Worm (Caenorhabditis elegans) whole organism, late embryonic: ENCODE data around the gene rpl-9.

ENCODE experiments used
- C08G9.2 ChIP-seq: sonication (generic microtip); optimal IDR thresholded peaks from 2 replicates; lab custom pipeline; 2016; ENCODE audit warnings: mild to moderate bottlenecking, missing genetic modification characterization, moderate library complexity, missing compliant biosample characterization
- F13H6.1 ChIP-seq: sonication (generic microtip); optimal IDR thresholded peaks from 2 replicates; lab custom pipeline; 2016; ENCODE audit warnings: missing genetic modification characterization, missing compliant biosample characterization
- K02D7.2 ChIP-seq: sonication (generic microtip); optimal IDR thresholded peaks from 2 replicates; lab custom pipeline; 2017; ENCODE audit warnings: mild to moderate bottlenecking, missing genetic modification characterization, missing compliant biosample characterization
- T23F11.4 ChIP-seq: fragments of 200-800 bp; sonication (Bioruptor generic); optimal IDR thresholded peaks from 2 replicates; lab custom pipeline; 2018; ENCODE audit warnings: mild to moderate bottlenecking, missing genetic modification characterization, missing compliant biosample characterization
- ahr-1 ChIP-seq: sonication (generic microtip); optimal IDR thresholded peaks from 2 replicates; lab custom pipeline; 2016; ENCODE audit warnings: missing genetic modification characterization, missing compliant biosample characterization
- ama-1 ChIP-seq: fragments of 150-350 bp; optimal IDR thresholded peaks from 2 replicates; lab custom pipeline; 2014
- ceh-19 ChIP-seq: fragments of 200-800 bp; sonication (Bioruptor generic); optimal IDR thresholded peaks from 2 replicates; lab custom pipeline; 2018; ENCODE audit warnings: mild to moderate bottlenecking, missing genetic modification characterization, missing compliant biosample characterization
- ceh-2 ChIP-seq: sonication (generic microtip); optimal IDR thresholded peaks from 2 replicates; lab custom pipeline; 2016; ENCODE audit warnings: missing genotype, missing genetic modification characterization, missing compliant biosample characterization
- ceh-22 ChIP-seq: sonication (generic microtip); optimal IDR thresholded peaks from 2 replicates; lab custom pipeline; 2017; ENCODE audit warnings: missing biosample characterization, missing genetic modification characterization
- ceh-24 ChIP-seq: sonication (generic microtip); optimal IDR thresholded peaks from 2 replicates; lab custom pipeline; 2016; ENCODE audit warnings: mild to moderate bottlenecking, missing genetic modification characterization, missing compliant biosample characterization
- ceh-45 ChIP-seq: fragments of 200-800 bp; sonication (Bioruptor generic); IDR thresholded peaks from 2 replicates; pipeline ENCODE4 v1.3.6; 2022; ENCODE audit warnings: missing genetic modification reagents, missing genetic modification characterization, missing compliant biosample characterization
- ceh-48 ChIP-seq: sonication (generic microtip); optimal IDR thresholded peaks from 2 replicates; lab custom pipeline; 2016; ENCODE audit warnings: missing genetic modification characterization, inconsistent platforms, missing compliant biosample characterization
- ceh-9 ChIP-seq: sonication (generic microtip); optimal IDR thresholded peaks from 2 replicates; lab custom pipeline; 2016; ENCODE audit warnings: mild to moderate bottlenecking, missing genetic modification characterization, inconsistent platforms, missing compliant biosample characterization
- elt-4 ChIP-seq: sonication (generic microtip); optimal IDR thresholded peaks from 2 replicates; lab custom pipeline; 2016; ENCODE audit warnings: missing genetic modification characterization, missing compliant biosample characterization
- fkh-6 ChIP-seq: sonication (generic microtip); optimal IDR thresholded peaks from 2 replicates; lab custom pipeline; 2016; ENCODE audit warnings: missing genetic modification characterization, missing compliant biosample characterization
- gmeb-2 ChIP-seq: sonication (generic microtip); optimal IDR thresholded peaks from 2 replicates; lab custom pipeline; 2016; ENCODE audit warnings: missing genetic modification characterization, inconsistent platforms, missing compliant biosample characterization
- hlh-13 ChIP-seq: fragments of 200-800 bp; sonication (Bioruptor generic); optimal IDR thresholded peaks from 2 replicates; lab custom pipeline; 2018; ENCODE audit warnings: mild to moderate bottlenecking, missing genetic modification characterization, missing compliant biosample characterization
- hlh-15 ChIP-seq: sonication (generic microtip); optimal IDR thresholded peaks from 2 replicates; lab custom pipeline; 2016; ENCODE audit warnings: missing genetic modification characterization, missing compliant biosample characterization
- hlh-30 ChIP-seq: sonication (generic microtip); optimal IDR thresholded peaks from 2 replicates; lab custom pipeline; 2017; ENCODE audit warnings: antibody characterized with exemption, missing genetic modification characterization, missing compliant biosample characterization; ENCODE audit not compliant: insufficient read depth
- hlh-6 ChIP-seq: sonication (generic microtip); optimal IDR thresholded peaks from 2 replicates; lab custom pipeline; 2016; ENCODE audit warnings: missing genotype, missing genetic modification characterization, missing compliant biosample characterization
- hlh-8 ChIP-seq: sonication (generic microtip); optimal IDR thresholded peaks from 2 replicates; lab custom pipeline; 2016; ENCODE audit warnings: missing genotype, missing genetic modification characterization, missing compliant biosample characterization
- lin-11 ChIP-seq: fragments of 200-800 bp; sonication (Bioruptor generic); optimal IDR thresholded peaks from 2 replicates; lab custom pipeline; 2018; ENCODE audit warnings: mild to moderate bottlenecking, missing genetic modification characterization, missing compliant biosample characterization
- madf-2 ChIP-seq: sonication (generic microtip); optimal IDR thresholded peaks from 2 replicates; lab custom pipeline; 2017; ENCODE audit warnings: missing genetic modification characterization, missing compliant biosample characterization
- odd-2 ChIP-seq: sonication (generic microtip); optimal IDR thresholded peaks from 2 replicates; lab custom pipeline; 2017; ENCODE audit warnings: antibody characterized with exemption, mild to moderate bottlenecking, missing genetic modification characterization, missing compliant biosample characterization
- pat-9 ChIP-seq: fragments of 200-800 bp; sonication (Bioruptor generic); optimal IDR thresholded peaks from 2 replicates; lab custom pipeline; 2018; ENCODE audit warnings: mild to moderate bottlenecking, missing genetic modification characterization, moderate library complexity, missing compliant biosample characterization
- pha-2 ChIP-seq: sonication (generic microtip); optimal IDR thresholded peaks from 2 replicates; lab custom pipeline; 2017; ENCODE audit warnings: mild to moderate bottlenecking, missing genetic modification characterization, missing compliant biosample characterization
- ref-2 ChIP-seq: sonication (generic microtip); optimal IDR thresholded peaks from 2 replicates; lab custom pipeline; 2016; ENCODE audit warnings: missing genetic modification characterization, missing compliant biosample characterization
- sdc-2 ChIP-seq: sonication (generic microtip); optimal IDR thresholded peaks from 2 replicates; lab custom pipeline; 2016; ENCODE audit warnings: missing genotype, missing genetic modification characterization, missing compliant biosample characterization
- sox-2 ChIP-seq: fragments of 200-800 bp; sonication (Bioruptor generic); IDR thresholded peaks from 2 replicates; pipeline ENCODE4 v1.3.6; 2022; ENCODE audit warnings: missing genetic modification reagents, missing genetic modification characterization, missing compliant biosample characterization
- syd-9 ChIP-seq: sonication (generic microtip); optimal IDR thresholded peaks from 2 replicates; lab custom pipeline; 2016; ENCODE audit warnings: mild to moderate bottlenecking, missing genetic modification characterization, moderate library complexity, missing compliant biosample characterization
- tbx-7 ChIP-seq: sonication (generic microtip); optimal IDR thresholded peaks from 2 replicates; lab custom pipeline; 2016; ENCODE audit warnings: missing genotype, missing genetic modification characterization, missing compliant biosample characterization
- unc-3 ChIP-seq, 2 experiments: fragments of 200-800 bp in 1 of 2; sonication (Bioruptor generic) in 1 of 2; sonication (generic microtip) in 1 of 2; conservative IDR thresholded peaks in 1 of 2; optimal IDR thresholded peaks in 1 of 2; 2 replicates each; pipeline versions ENCODE4 v1.3.6 to Lab custom; 2016 to 2022; ENCODE audit warnings: missing compliant biosample characterization in 2 of 2, missing genetic modification characterization in 2 of 2, missing genetic modification reagents in 1 of 2
- unc-42 ChIP-seq: sonication (generic microtip); optimal IDR thresholded peaks from 2 replicates; lab custom pipeline; 2016; ENCODE audit warnings: missing genotype, missing genetic modification characterization, missing compliant biosample characterization
- unc-55 ChIP-seq: sonication (generic microtip); optimal IDR thresholded peaks from 2 replicates; lab custom pipeline; 2017; ENCODE audit warnings: missing biosample characterization, missing genetic modification reagents, missing genetic modification characterization
- unc-86 ChIP-seq: sonication (generic microtip); optimal IDR thresholded peaks from 2 replicates; lab custom pipeline; 2016; ENCODE audit warnings: missing genetic modification characterization, missing compliant biosample characterization
- zip-5 ChIP-seq: sonication (generic microtip); optimal IDR thresholded peaks from 2 replicates; lab custom pipeline; 2016; ENCODE audit warnings: missing genetic modification characterization, missing compliant biosample characterization

The rpl-9 gene

ce11 chrIII:7570083-7570695 is 2.4 kb downstream of the rpl-9 start, which contains the start of gene R13A5.7 (continued):
- TF ChIP-seq ceh-22 (tag; lab: Kevin White, UChicago) (no peak), K02D7.2 (tag; lab: Kevin White, UChicago) (no peak), unc-55 (GFP tag; lab: Kevin White, UChicago) (peak; percentile 90), gmeb-2 (tag; lab: Kevin White, UChicago) (no peak), hlh-15 (tag; lab: Kevin White, UChicago) (no peak), ceh-45 (GFP tag; lab: Robert Waterston, UW) (no peak), pat-9 (tag; lab: Kevin White, UChicago) (no peak), madf-2 (tag; lab: Kevin White, UChicago) (no peak), hlh-30 (tag; lab: Kevin White, UChicago) (peak; percentile 89), C08G9.2 (tag; lab: Kevin White, UChicago) (no peak), ref-2 (tag; lab: Kevin White, UChicago) (peak; percentile 9), sdc-2 (tag; lab: Kevin White, UChicago) (peak; percentile 41), unc-42 (tag; lab: Kevin White, UChicago) (peak; percentile 59), ama-1 (lab: Kevin White, UChicago) (no peak), odd-2 (tag; lab: Kevin White, UChicago) (no peak), unc-86 (tag; lab: Kevin White, UChicago) (no peak), ceh-24 (tag; lab: Kevin White, UChicago) (no peak)

ce11 chrIII:7566098-7566497 is 6.5 kb downstream of the rpl-9 start, which contains the start of gene ttr-32:
Gene ttr-32 (plus strand): TSS chrIII:7566411.
- TF ChIP-seq sox-2 (GFP tag; lab: Robert Waterston, UW) (no peak), hlh-8 (tag; lab: Kevin White, UChicago) (no peak), zip-5 (tag; lab: Kevin White, UChicago) (no peak), unc-3 (GFP tag; conservative IDR thresholded peaks at IDR 0.05; lab: Robert Waterston, UW) (no peak), unc-3 (tag; optimal IDR thresholded peaks at IDR 0.05; lab: Kevin White, UChicago) (no peak), ceh-2 (tag; lab: Kevin White, UChicago) (no peak), hlh-6 (no peak), elt-4 (tag; lab: Kevin White, UChicago) (no peak), odd-2 (tag; lab: Kevin White, UChicago) (no peak), syd-9 (tag; lab: Kevin White, UChicago) (no peak), lin-11 (tag; lab: Kevin White, UChicago) (no peak), K02D7.2 (tag; lab: Kevin White, UChicago) (no peak), fkh-6 (tag; lab: Kevin White, UChicago) (no peak), T23F11.4 (GFP tag; lab: Kevin White, UChicago) (no peak), ceh-9 (tag; lab: Kevin White, UChicago) (no peak), tbx-7 (tag; lab: Kevin White, UChicago) (no peak), ceh-48 (tag; lab: Kevin White, UChicago) (no peak), ceh-19 (GFP tag; lab: Kevin White, UChicago) (no peak), pha-2 (tag; lab: Kevin White, UChicago) (no peak), ahr-1 (no peak), madf-2 (tag; lab: Kevin White, UChicago) (no peak)
- TF ChIP-seq, all 69 proteins: peak for 0

ce11 chrIII:7565247-7565646 is 7.4 kb downstream of the rpl-9 start, which contains the start of gene ttr-8:
Gene ttr-8 (minus strand): TSS chrIII:7565347.
- no peak for TF ChIP-seq C08G9.2 (tag; lab: Kevin White, UChicago)
- no peak for TF ChIP-seq ama-1 (lab: Kevin White, UChicago)
- no peak for TF ChIP-seq F13H6.1 (tag; lab: Kevin White, UChicago)
- no peak for TF ChIP-seq hlh-13
